Worm (Caenorhabditis elegans) whole organism, late embryonic: Measurements from ENCODE around the gene rev-1.

Experiments used
- C08G9.2 ChIP-seq: sonication (generic microtip); optimal IDR thresholded peaks from 2 replicates; lab custom pipeline; 2016; ENCODE audit warnings: mild to moderate bottlenecking, missing genetic modification characterization, moderate library complexity, missing compliant biosample characterization
- F13H6.1 ChIP-seq: sonication (generic microtip); optimal IDR thresholded peaks from 2 replicates; lab custom pipeline; 2016; ENCODE audit warnings: missing genetic modification characterization, missing compliant biosample characterization
- K02D7.2 ChIP-seq: sonication (generic microtip); optimal IDR thresholded peaks from 2 replicates; lab custom pipeline; 2017; ENCODE audit warnings: mild to moderate bottlenecking, missing genetic modification characterization, missing compliant biosample characterization
- K09A11.1 ChIP-seq: sonication (generic microtip); optimal IDR thresholded peaks from 2 replicates; lab custom pipeline; 2017; ENCODE audit warnings: antibody characterized with exemption, mild to moderate bottlenecking, missing genetic modification characterization, missing compliant biosample characterization; ENCODE audit not compliant: insufficient read depth
- T23F11.4 ChIP-seq: fragments of 200-800 bp; sonication (Bioruptor generic); optimal IDR thresholded peaks from 2 replicates; lab custom pipeline; 2018; ENCODE audit warnings: mild to moderate bottlenecking, missing genetic modification characterization, missing compliant biosample characterization
- Y22D7AL.16 ChIP-seq: sonication (generic microtip); optimal IDR thresholded peaks from 2 replicates; lab custom pipeline; 2016; ENCODE audit warnings: missing genetic modification characterization, missing compliant biosample characterization
- ceh-18 ChIP-seq: sonication (generic microtip); optimal IDR thresholded peaks from 2 replicates; lab custom pipeline; 2016; ENCODE audit warnings: missing genetic modification characterization, missing compliant biosample characterization
- ceh-22 ChIP-seq: sonication (generic microtip); optimal IDR thresholded peaks from 2 replicates; lab custom pipeline; 2017; ENCODE audit warnings: missing biosample characterization, missing genetic modification characterization
- ceh-24 ChIP-seq: sonication (generic microtip); optimal IDR thresholded peaks from 2 replicates; lab custom pipeline; 2016; ENCODE audit warnings: mild to moderate bottlenecking, missing genetic modification characterization, missing compliant biosample characterization
- ceh-30 ChIP-seq: fragments of 150-350 bp; optimal IDR thresholded peaks from 2 replicates; lab custom pipeline; 2014; ENCODE audit warnings: missing biosample characterization, missing genetic modification characterization
- ceh-45 ChIP-seq: fragments of 200-800 bp; sonication (Bioruptor generic); IDR thresholded peaks from 2 replicates; pipeline ENCODE4 v1.3.6; 2022; ENCODE audit warnings: missing genetic modification reagents, missing genetic modification characterization, missing compliant biosample characterization
- ceh-48 ChIP-seq: sonication (generic microtip); optimal IDR thresholded peaks from 2 replicates; lab custom pipeline; 2016; ENCODE audit warnings: missing genetic modification characterization, inconsistent platforms, missing compliant biosample characterization
- ceh-9 ChIP-seq: sonication (generic microtip); optimal IDR thresholded peaks from 2 replicates; lab custom pipeline; 2016; ENCODE audit warnings: mild to moderate bottlenecking, missing genetic modification characterization, inconsistent platforms, missing compliant biosample characterization
- che-1 ChIP-seq: sonication (generic microtip); optimal IDR thresholded peaks from 2 replicates; lab custom pipeline; 2016; ENCODE audit warnings: mild to moderate bottlenecking, missing genetic modification characterization, missing compliant biosample characterization
- dve-1 ChIP-seq: sonication (generic microtip); optimal IDR thresholded peaks from 2 replicates; lab custom pipeline; 2017; ENCODE audit warnings: antibody characterized with exemption, mild to moderate bottlenecking, missing genetic modification characterization, missing compliant biosample characterization
- elt-2 ChIP-seq: sonication (generic microtip); optimal IDR thresholded peaks from 2 replicates; lab custom pipeline; 2016; ENCODE audit warnings: missing genetic modification reagents, missing genetic modification characterization, missing compliant biosample characterization
- elt-4 ChIP-seq: sonication (generic microtip); optimal IDR thresholded peaks from 2 replicates; lab custom pipeline; 2016; ENCODE audit warnings: missing genetic modification characterization, missing compliant biosample characterization
- fax-1 ChIP-seq: sonication (generic microtip); optimal IDR thresholded peaks from 2 replicates; lab custom pipeline; 2016; ENCODE audit warnings: missing genotype, missing genetic modification characterization, missing compliant biosample characterization
- fkh-6 ChIP-seq: sonication (generic microtip); optimal IDR thresholded peaks from 2 replicates; lab custom pipeline; 2016; ENCODE audit warnings: missing genetic modification characterization, missing compliant biosample characterization
- hlh-13 ChIP-seq: fragments of 200-800 bp; sonication (Bioruptor generic); optimal IDR thresholded peaks from 2 replicates; lab custom pipeline; 2018; ENCODE audit warnings: mild to moderate bottlenecking, missing genetic modification characterization, missing compliant biosample characterization
- hlh-8 ChIP-seq: sonication (generic microtip); optimal IDR thresholded peaks from 2 replicates; lab custom pipeline; 2016; ENCODE audit warnings: missing genotype, missing genetic modification characterization, missing compliant biosample characterization
- lim-6 ChIP-seq: sonication (generic microtip); optimal IDR thresholded peaks from 2 replicates; lab custom pipeline; 2016; ENCODE audit warnings: missing genetic modification characterization, missing compliant biosample characterization
- lin-11 ChIP-seq: fragments of 200-800 bp; sonication (Bioruptor generic); optimal IDR thresholded peaks from 2 replicates; lab custom pipeline; 2018; ENCODE audit warnings: mild to moderate bottlenecking, missing genetic modification characterization, missing compliant biosample characterization
- nfya-1 ChIP-seq: sonication (generic microtip); optimal IDR thresholded peaks from 2 replicates; lab custom pipeline; 2017; ENCODE audit warnings: missing genetic modification characterization, mild to moderate bottlenecking, missing compliant biosample characterization, antibody characterized with exemption, moderate library complexity
- nhr-11 ChIP-seq: fragments of 150-350 bp; optimal IDR thresholded peaks from 2 replicates; lab custom pipeline; 2014; ENCODE audit warnings: missing biosample characterization, missing genetic modification characterization
- nhr-232 ChIP-seq: sonication (generic microtip); optimal IDR thresholded peaks from 2 replicates; lab custom pipeline; 2016; ENCODE audit warnings: missing genetic modification characterization, missing compliant biosample characterization
- npax-4 ChIP-seq: sonication (generic microtip); optimal IDR thresholded peaks from 2 replicates; lab custom pipeline; 2016; ENCODE audit warnings: missing genetic modification characterization, missing compliant biosample characterization
- odd-2 ChIP-seq: sonication (generic microtip); optimal IDR thresholded peaks from 2 replicates; lab custom pipeline; 2017; ENCODE audit warnings: antibody characterized with exemption, mild to moderate bottlenecking, missing genetic modification characterization, missing compliant biosample characterization
- pha-4 ChIP-seq: fragments of 150-350 bp; optimal IDR thresholded peaks from 2 replicates; lab custom pipeline; 2018; ENCODE audit warnings: missing biosample characterization, missing genetic modification reagents, missing genetic modification characterization
- sox-4 ChIP-seq: sonication (generic microtip); optimal IDR thresholded peaks from 2 replicates; lab custom pipeline; 2017; ENCODE audit warnings: mild to moderate bottlenecking, missing genetic modification characterization, inconsistent platforms, missing compliant biosample characterization
- tbx-2 ChIP-seq: sonication (generic microtip); optimal IDR thresholded peaks from 2 replicates; lab custom pipeline; 2016; ENCODE audit warnings: missing genetic modification characterization, missing compliant biosample characterization
- tbx-7 ChIP-seq: sonication (generic microtip); optimal IDR thresholded peaks from 2 replicates; lab custom pipeline; 2016; ENCODE audit warnings: missing genotype, missing genetic modification characterization, missing compliant biosample characterization
- ttx-3 ChIP-seq: sonication (generic microtip); optimal IDR thresholded peaks from 2 replicates; lab custom pipeline; 2016; ENCODE audit warnings: missing genetic modification reagents, missing genetic modification characterization, missing compliant biosample characterization
- unc-3 ChIP-seq, 2 experiments: fragments of 200-800 bp in 1 of 2; sonication (Bioruptor generic) in 1 of 2; sonication (generic microtip) in 1 of 2; conservative IDR thresholded peaks in 1 of 2; optimal IDR thresholded peaks in 1 of 2; 2 replicates each; pipeline versions ENCODE4 v1.3.6 to Lab custom; 2016 to 2022; ENCODE audit warnings: missing compliant biosample characterization in 2 of 2, missing genetic modification characterization in 2 of 2, missing genetic modification reagents in 1 of 2
- unc-55 ChIP-seq: sonication (generic microtip); optimal IDR thresholded peaks from 2 replicates; lab custom pipeline; 2017; ENCODE audit warnings: missing biosample characterization, missing genetic modification reagents, missing genetic modification characterization
- zip-5 ChIP-seq: sonication (generic microtip); optimal IDR thresholded peaks from 2 replicates; lab custom pipeline; 2016; ENCODE audit warnings: missing genetic modification characterization, missing compliant biosample characterization
- ztf-16 ChIP-seq: sonication (generic microtip); optimal IDR thresholded peaks from 2 replicates; lab custom pipeline; 2017; ENCODE audit warnings: missing genetic modification characterization, missing compliant biosample characterization

rev-1 gene

ce11 chrII:7870062-7870461 is 30.4 kb upstream of the rev-1 start, which contains the start of gene ztf-17:
Gene ztf-17 (minus strand): TSS chrII:7870162.
- TF ChIP-seq ceh-45 (GFP tag; lab: Robert Waterston, UW) (no peak), ceh-48 (tag; lab: Kevin White, UChicago) (no peak), ttx-3 (no peak), C08G9.2 (tag; lab: Kevin White, UChicago) (no peak), lim-6 (tag; lab: Kevin White, UChicago) (no peak), npax-4 (tag; lab: Kevin White, UChicago) (no peak), unc-3 (GFP tag; conservative IDR thresholded peaks at IDR 0.05; lab: Robert Waterston, UW) (no peak), unc-3 (tag; optimal IDR thresholded peaks at IDR 0.05; lab: Kevin White, UChicago) (no peak), ceh-22 (tag; lab: Kevin White, UChicago) (no peak), nfya-1 (tag; lab: Kevin White, UChicago) (no peak), ceh-30 (tag; lab: Kevin White, UChicago) (no peak), zip-5 (tag; lab: Kevin White, UChicago) (no peak), hlh-8 (no peak), K09A11.1 (tag; lab: Kevin White, UChicago) (no peak), hlh-13 (no peak), elt-2 (tag; lab: Kevin White, UChicago) (no peak), odd-2 (tag; lab: Kevin White, UChicago) (no peak), ceh-24 (tag; lab: Kevin White, UChicago) (no peak), T23F11.4 (GFP tag; lab: Kevin White, UChicago) (no peak)

ce11 chrII:7870632-7871031 is 29.8 kb upstream of the rev-1 start:
- no peak for TF ChIP-seq dve-1 (tag; lab: Kevin White, UChicago)
- TF ChIP-seq unc-55 (GFP tag; lab: Kevin White, UChicago), result no peak
- peak; percentile 24 for TF ChIP-seq nfya-1 (tag; lab: Kevin White, UChicago)
- peak; percentile 8 for TF ChIP-seq tbx-2 (tag; lab: Kevin White, UChicago)
- no peak for TF ChIP-seq che-1 (tag; lab: Kevin White, UChicago)
- TF ChIP-seq ztf-16 (tag; lab: Kevin White, UChicago), result no peak
- peak; percentile 14 for TF ChIP-seq ceh-18 (tag; lab: Kevin White, UChicago)
- no peak for TF ChIP-seq ceh-9 (tag; lab: Kevin White, UChicago)
- no peak for TF ChIP-seq fkh-6 (tag; lab: Kevin White, UChicago)
- no peak for TF ChIP-seq ttx-3

DNA sequence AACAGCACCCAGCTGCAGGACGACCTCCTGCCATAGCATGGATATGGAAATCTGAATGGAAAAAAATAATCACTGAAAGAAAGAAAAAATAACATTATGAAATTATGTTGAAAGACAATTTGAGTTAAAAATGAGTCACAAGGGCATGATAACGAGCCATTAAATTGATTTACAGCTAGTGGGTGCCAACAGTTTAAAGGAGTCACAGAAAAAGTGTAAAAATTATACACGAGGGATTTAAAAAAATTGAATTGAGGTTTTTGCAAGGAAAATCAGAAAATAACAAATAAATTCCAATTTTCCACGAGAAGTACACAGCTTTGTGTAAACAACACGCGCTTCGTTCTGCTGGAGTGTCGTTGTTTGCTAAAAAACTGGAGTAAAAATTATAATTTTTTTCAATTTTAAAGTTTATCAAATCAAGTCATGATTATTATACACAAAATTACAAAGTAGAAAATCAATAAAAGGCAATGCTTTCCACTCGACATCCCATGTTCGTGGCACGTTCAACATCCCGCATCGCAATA is 26.5 kb upstream of the rev-1 start, which contains the start of gene T01H3.3:
Gene T01H3.3 (minus strand): TSS at position 51 of the 530 bp plus-strand sequence.
- TF ChIP-seq nhr-11 (tag; lab: Kevin White, UChicago), result no peak
- TF ChIP-seq sox-4 (tag; lab: Kevin White, UChicago), result no peak
- no peak for TF ChIP-seq npax-4 (tag; lab: Kevin White, UChicago)
- no peak for TF ChIP-seq F13H6.1 (tag; lab: Kevin White, UChicago)
- no peak for TF ChIP-seq elt-4 (tag; lab: Kevin White, UChicago)
- no peak for TF ChIP-seq lim-6 (tag; lab: Kevin White, UChicago)
- TF ChIP-seq K02D7.2 (tag; lab: Kevin White, UChicago), result no peak
- no peak for TF ChIP-seq ceh-30 (tag; lab: Kevin White, UChicago)
- TF ChIP-seq tbx-7 (tag; lab: Kevin White, UChicago), result no peak
- no peak for TF ChIP-seq dve-1 (tag; lab: Kevin White, UChicago)
- no peak for TF ChIP-seq lin-11
- TF ChIP-seq ttx-3, result no peak
- TF ChIP-seq pha-4 (tag; lab: Kevin White, UChicago), result no peak
- no peak for TF ChIP-seq ceh-45 (GFP tag; lab: Robert Waterston, UW)
- no peak for TF ChIP-seq ceh-48 (tag; lab: Kevin White, UChicago)
- TF ChIP-seq nhr-232, result no peak
- no peak for TF ChIP-seq fax-1 (tag; lab: Kevin White, UChicago)
- no peak for TF ChIP-seq ceh-9 (tag; lab: Kevin White, UChicago)
- no peak for TF ChIP-seq Y22D7AL.16 (tag; lab: Kevin White, UChicago)
